Comparison of ENCODE assay signal across 4 worm cellular contexts in genomic region chrV:19722881-19723280, ce11.
TF ChIP-seq lines count a peak whose summit lies in the region.

No protein-coding gene starts in this region.

TF ChIP-seq in whole organism, L2 larva, 48 proteins besides CTCF, POLR2A, EP300 and RAD21:
- TF ChIP-seq Y55F3AM.14 (GFP tag; optimal IDR thresholded peaks at IDR 0.05; lab: Kevin White, UChicago) (no peak), lin-13 (GFP tag; optimal IDR thresholded peaks at IDR 0.05; lab: Kevin White, UChicago) (peak; percentile 25), gmeb-1 (tag; optimal IDR thresholded peaks at IDR 0.05; lab: Kevin White, UChicago) (peak; percentile 7), lin-11 (tag; optimal IDR thresholded peaks at IDR 0.05; lab: Kevin White, UChicago) (peak; percentile 7)

TF ChIP-seq in whole organism, L4 larva, 104 proteins besides CTCF, POLR2A, EP300 and RAD21 (continues in another document):
- 0 out of 2 replicates have a peak, but pooled peaks have one; percentile 39 for TF ChIP-seq F26F4.8 (GFP tag; conservative IDR thresholded peaks at IDR 0.05; lab: Robert Waterston, UW)
- peak; percentile 35 for TF ChIP-seq Y5F2A.4 (GFP tag; optimal IDR thresholded peaks at IDR 0.05; lab: Kevin White, UChicago)
- TF ChIP-seq lin-1 (GFP tag; IDR thresholded peaks at IDR 0.05; lab: Robert Waterston, UW), result 0 out of 2 replicates have a peak, but pooled peaks have one; percentile 20
- peak; percentile 27 for TF ChIP-seq hlh-11 (tag; optimal IDR thresholded peaks at IDR 0.05; lab: Kevin White, UChicago)
- peak; percentile 1 for TF ChIP-seq nhr-6 (tag; optimal IDR thresholded peaks at IDR 0.05; lab: Kevin White, UChicago)
- no peak for TF ChIP-seq T26A8.4 (GFP tag; IDR thresholded peaks at IDR 0.05; lab: Robert Waterston, UW)
- TF ChIP-seq vab-7 (GFP tag; IDR thresholded peaks at IDR 0.05; lab: Robert Waterston, UW), result 0 out of 2 replicates have a peak, but pooled peaks have one; percentile 44
- no peak for TF ChIP-seq sdz-12 (GFP tag; optimal IDR thresholded peaks at IDR 0.05; lab: Kevin White, UChicago)
- TF ChIP-seq tra-1 (GFP tag; IDR thresholded peaks at IDR 0.05; lab: Robert Waterston, UW), result peak; percentile 43; the same call in 1 of the 2 replicates
- peak in 1 of 2 experiments; percentile 9 for TF ChIP-seq daf-16 (GFP tag; optimal IDR thresholded peaks at IDR 0.05; lab: Kevin White, UChicago)
- TF ChIP-seq daf-16 (tag; optimal IDR thresholded peaks at IDR 0.05; lab: Kevin White, UChicago), result no peak
- peak; percentile 67 for TF ChIP-seq hmg-1.1 (GFP tag; IDR thresholded peaks at IDR 0.05; lab: Robert Waterston, UW)
- no peak for TF ChIP-seq pqm-1 (tag; optimal IDR thresholded peaks at IDR 0.05; lab: Kevin White, UChicago)
- peak; percentile 64 for TF ChIP-seq set-16 (GFP tag; IDR thresholded peaks at IDR 0.05; lab: Robert Waterston, UW)
- TF ChIP-seq nhr-10 (tag; optimal IDR thresholded peaks at IDR 0.05; lab: Kevin White, UChicago), result no peak
- TF ChIP-seq nhr-25 (tag; optimal IDR thresholded peaks at IDR 0.05; lab: Kevin White, UChicago; ENCODE audit: borderline replicate concordance, insufficient read depth), result no peak
- TF ChIP-seq nhr-237 (tag; optimal IDR thresholded peaks at IDR 0.05; lab: Kevin White, UChicago), result no peak
- peak; percentile 43 for TF ChIP-seq aha-1 (tag; lab: Kevin White, UChicago)
- peak; percentile 69; the same call in 1 of the 2 replicates for TF ChIP-seq D1046.2 (GFP tag; IDR thresholded peaks at IDR 0.05; lab: Robert Waterston, UW)
- peak; percentile 87 for TF ChIP-seq egl-43 (GFP tag; IDR thresholded peaks at IDR 0.05; lab: Robert Waterston, UW)
- TF ChIP-seq unc-62 (GFP tag; optimal IDR thresholded peaks at IDR 0.05 in 1 of 2; lab: Kevin White, UChicago), result peak in 1 of 2 experiments; percentile 83
- TF ChIP-seq unc-62 (tag; optimal IDR thresholded peaks at IDR 0.05; lab: Kevin White, UChicago), result no peak
- TF ChIP-seq F44E2.7 (GFP tag; IDR thresholded peaks at IDR 0.05; lab: Robert Waterston, UW), result 0 out of 2 replicates have a peak, but pooled peaks have one; percentile 40
- no peak for TF ChIP-seq Y105C5A.15 (GFP tag; IDR thresholded peaks at IDR 0.05; lab: Robert Waterston, UW)
- peak; percentile 47 for TF ChIP-seq lin-38 (GFP tag; IDR thresholded peaks at IDR 0.05; lab: Robert Waterston, UW)
- no peak for TF ChIP-seq nhr-102 (tag; optimal IDR thresholded peaks at IDR 0.05; lab: Kevin White, UChicago)
- TF ChIP-seq snpc-1.2 (GFP tag; IDR thresholded peaks at IDR 0.05; lab: Robert Waterston, UW), result 0 out of 2 replicates have a peak, but pooled peaks have one; percentile 39

TF ChIP-seq in whole organism, late embryonic, 69 proteins besides CTCF, POLR2A, EP300 and RAD21 (continues in another document):
- TF ChIP-seq unc-86 (tag; optimal IDR thresholded peaks at IDR 0.05; lab: Kevin White, UChicago) (peak; percentile 21), F13H6.1 (tag; optimal IDR thresholded peaks at IDR 0.05; lab: Kevin White, UChicago) (no peak), ama-1 (optimal IDR thresholded peaks at IDR 0.05; lab: Kevin White, UChicago) (no peak), sox-2 (GFP tag; IDR thresholded peaks at IDR 0.05; lab: Robert Waterston, UW) (peak; percentile 51), ceh-24 (tag; optimal IDR thresholded peaks at IDR 0.05; lab: Kevin White, UChicago) (peak; percentile 16), ref-2 (tag; optimal IDR thresholded peaks at IDR 0.05; lab: Kevin White, UChicago) (peak; percentile 45), mec-3 (tag; optimal IDR thresholded peaks at IDR 0.05; lab: Kevin White, UChicago; ENCODE audit: borderline replicate concordance) (no peak), ceh-6 (GFP tag; optimal IDR thresholded peaks at IDR 0.05; lab: Kevin White, UChicago) (peak; percentile 72), lin-11 (tag; optimal IDR thresholded peaks at IDR 0.05; lab: Kevin White, UChicago) (peak; percentile 48), ceh-19 (GFP tag; optimal IDR thresholded peaks at IDR 0.05; lab: Kevin White, UChicago) (peak; percentile 83), ceh-48 (tag; optimal IDR thresholded peaks at IDR 0.05; lab: Kevin White, UChicago) (peak; percentile 36), K09A11.1 (tag; optimal IDR thresholded peaks at IDR 0.05; lab: Kevin White, UChicago; ENCODE audit: insufficient read depth) (peak; percentile 64), ets-4 (tag; optimal IDR thresholded peaks at IDR 0.05; lab: Kevin White, UChicago) (no peak), nhr-232 (tag; optimal IDR thresholded peaks at IDR 0.05; lab: Kevin White, UChicago) (peak; percentile 55), che-1 (tag; optimal IDR thresholded peaks at IDR 0.05; lab: Kevin White, UChicago) (peak; percentile 52), sox-4 (tag; optimal IDR thresholded peaks at IDR 0.05; lab: Kevin White, UChicago) (peak; percentile 56), hlh-15 (tag; optimal IDR thresholded peaks at IDR 0.05; lab: Kevin White, UChicago) (peak; percentile 45), C38D4.7 (GFP tag; optimal IDR thresholded peaks at IDR 0.05; lab: Kevin White, UChicago) (peak; percentile 51), sdc-2 (tag; optimal IDR thresholded peaks at IDR 0.05; lab: Kevin White, UChicago) (peak; percentile 34), gmeb-2 (tag; optimal IDR thresholded peaks at IDR 0.05; lab: Kevin White, UChicago) (peak; percentile 66), ahr-1 (tag; optimal IDR thresholded peaks at IDR 0.05; lab: Kevin White, UChicago) (no peak), unc-3 (GFP tag; conservative IDR thresholded peaks at IDR 0.05; lab: Robert Waterston, UW) (peak; percentile 52; the same call in 1 of the 2 replicates), unc-3 (tag; optimal IDR thresholded peaks at IDR 0.05; lab: Kevin White, UChicago) (peak; percentile 78), ceh-34 (tag; optimal IDR thresholded peaks at IDR 0.05; lab: Kevin White, UChicago) (peak; percentile 58), madf-2 (tag; optimal IDR thresholded peaks at IDR 0.05; lab: Kevin White, UChicago) (peak; percentile 18), unc-42 (tag; optimal IDR thresholded peaks at IDR 0.05; lab: Kevin White, UChicago) (peak; percentile 19), ttx-3 (tag; optimal IDR thresholded peaks at IDR 0.05; lab: Kevin White, UChicago) (peak; percentile 45), hlh-6 (tag; optimal IDR thresholded peaks at IDR 0.05; lab: Kevin White, UChicago) (peak; percentile 63), eyg-1 (tag; optimal IDR thresholded peaks at IDR 0.05; lab: Kevin White, UChicago) (no peak), T23F11.4 (GFP tag; optimal IDR thresholded peaks at IDR 0.05; lab: Kevin White, UChicago) (peak; percentile 50), pqm-1 (tag; optimal IDR thresholded peaks at IDR 0.05; lab: Kevin White, UChicago) (no peak)

TF ChIP-seq in whole organism, mixed stage, embryonic, 35 proteins besides CTCF, POLR2A, EP300 and RAD21:
- TF ChIP-seq pha-4 (tag; optimal IDR thresholded peaks at IDR 0.05; lab: Kevin White, UChicago), result no peak
- no peak for TF ChIP-seq zip-8 (tag; optimal IDR thresholded peaks at IDR 0.05; lab: Kevin White, UChicago)
- TF ChIP-seq unc-39 (tag; optimal IDR thresholded peaks at IDR 0.05; lab: Kevin White, UChicago), result no peak
- no peak for TF ChIP-seq blmp-1 (tag; optimal IDR thresholded peaks at IDR 0.05; lab: Kevin White, UChicago)
- no peak for TF ChIP-seq flh-1 (GFP tag; optimal IDR thresholded peaks at IDR 0.05; lab: Kevin White, UChicago)
- peak; percentile 56 for TF ChIP-seq bed-3 (GFP tag; optimal IDR thresholded peaks at IDR 0.05; lab: Kevin White, UChicago)
- no peak for TF ChIP-seq ztf-11 (tag; optimal IDR thresholded peaks at IDR 0.05; lab: Kevin White, UChicago)
- peak; percentile 79 for TF ChIP-seq mls-2 (tag; optimal IDR thresholded peaks at IDR 0.05; lab: Kevin White, UChicago)
- TF ChIP-seq lin-32 (GFP tag; optimal IDR thresholded peaks at IDR 0.05; lab: Kevin White, UChicago), result peak; percentile 71
- TF ChIP-seq ham-2 (GFP tag; optimal IDR thresholded peaks at IDR 0.05; lab: Kevin White, UChicago), result peak; percentile 40
- TF ChIP-seq drap-1 (GFP tag; optimal IDR thresholded peaks at IDR 0.05; lab: Kevin White, UChicago), result peak; percentile 72
- TF ChIP-seq M03D4.4 (tag; optimal IDR thresholded peaks at IDR 0.05; lab: Kevin White, UChicago), result peak; percentile 76
- peak; percentile 18 for TF ChIP-seq lin-13 (tag; optimal IDR thresholded peaks at IDR 0.05; lab: Kevin White, UChicago)
- TF ChIP-seq ceh-43 (GFP tag; optimal IDR thresholded peaks at IDR 0.05; lab: Kevin White, UChicago), result peak; percentile 63
- TF ChIP-seq snpc-4 (tag; optimal IDR thresholded peaks at IDR 0.05; lab: Kevin White, UChicago), result no peak
- TF ChIP-seq tbx-8 (GFP tag; optimal IDR thresholded peaks at IDR 0.05; lab: Kevin White, UChicago), result no peak
- TF ChIP-seq nhr-2 (tag; optimal IDR thresholded peaks at IDR 0.05; lab: Kevin White, UChicago), result no peak
- no peak for TF ChIP-seq mab-5 (tag; optimal IDR thresholded peaks at IDR 0.05; lab: Kevin White, UChicago)
- TF ChIP-seq unc-120 (tag; optimal IDR thresholded peaks at IDR 0.05; lab: Kevin White, UChicago; ENCODE audit: poor library complexity, severe bottlenecking), result peak; percentile 45
- no peak for TF ChIP-seq ceh-39 (tag; optimal IDR thresholded peaks at IDR 0.05; lab: Kevin White, UChicago)
- peak; percentile 83 for TF ChIP-seq ceh-83 (GFP tag; optimal IDR thresholded peaks at IDR 0.05; lab: Kevin White, UChicago)
- no peak for TF ChIP-seq unc-62 (GFP tag; optimal IDR thresholded peaks at IDR 0.05; lab: Kevin White, UChicago)
- no peak for TF ChIP-seq nhr-237 (tag; optimal IDR thresholded peaks at IDR 0.05; lab: Kevin White, UChicago)
- TF ChIP-seq hlh-1 (tag; optimal IDR thresholded peaks at IDR 0.05; lab: Kevin White, UChicago), result no peak
- no peak for TF ChIP-seq nhr-28 (tag; optimal IDR thresholded peaks at IDR 0.05; lab: Kevin White, UChicago)
- no peak for TF ChIP-seq elt-1 (tag; optimal IDR thresholded peaks at IDR 0.05; lab: Kevin White, UChicago; ENCODE audit: borderline replicate concordance, insufficient read depth)
- no peak for TF ChIP-seq nhr-76 (tag; optimal IDR thresholded peaks at IDR 0.05; lab: Kevin White, UChicago)
- TF ChIP-seq elt-3 (tag; optimal IDR thresholded peaks at IDR 0.05; lab: Kevin White, UChicago), result no peak
- no peak for TF ChIP-seq mep-1 (tag; optimal IDR thresholded peaks at IDR 0.05; lab: Kevin White, UChicago)
- TF ChIP-seq cnd-1 (tag; optimal IDR thresholded peaks at IDR 0.05; lab: Kevin White, UChicago), result peak; percentile 70
- TF ChIP-seq nhr-12 (tag; optimal IDR thresholded peaks at IDR 0.05; lab: Kevin White, UChicago), result no peak
- TF ChIP-seq sem-2 (GFP tag; optimal IDR thresholded peaks at IDR 0.05; lab: Kevin White, UChicago), result peak; percentile 53
- peak; percentile 28 for TF ChIP-seq ces-1 (GFP tag; optimal IDR thresholded peaks at IDR 0.05; lab: Kevin White, UChicago)
- no peak for TF ChIP-seq lsy-2 (tag; optimal IDR thresholded peaks at IDR 0.05; lab: Kevin White, UChicago)
- TF ChIP-seq sptf-1 (tag; optimal IDR thresholded peaks at IDR 0.05; lab: Kevin White, UChicago), result peak; percentile 78
